Fruit fly (Drosophila melanogaster): ENCODE measurements around the gene dmGlut.

Gene dmGlut

dm6 chr2L:12027435-12027834 is at the start of gene dmGlut:
dmGlut (plus strand) TSS chr2L:12027438.
- TF ChIP-seq Pif1B (GFP tag; optimal IDR thresholded peaks at IDR 0.05) (no peak), Pif1A (GFP tag; optimal IDR thresholded peaks at IDR 0.05) (no peak), gl (tag; optimal IDR thresholded peaks at IDR 0.05) (no peak), rn (GFP tag; IDR thresholded peaks at IDR 0.05) (no peak), CG4496 (GFP tag; IDR thresholded peaks at IDR 0.05) (no peak), D1 (tag; optimal IDR thresholded peaks at IDR 0.05) (no peak)

dm6 chr2L:11977721-11978120 is 49.5 kb upstream of the dmGlut start:
- 0 out of 3 replicates have a peak, but pooled peaks have one; percentile 20 for TF ChIP-seq CG4496 (GFP tag; IDR thresholded peaks at IDR 0.05)
- TF ChIP-seq rn (GFP tag; IDR thresholded peaks at IDR 0.05) = no peak

dm6 chr2L:11980075-11980474 is 47.2 kb upstream of the dmGlut start:
- TF ChIP-seq CG10348 (GFP tag; IDR thresholded peaks at IDR 0.05) (no peak), CG8159 (tag; optimal IDR thresholded peaks at IDR 0.05) (peak; percentile 7), CG9948 (tag; optimal IDR thresholded peaks at IDR 0.05) (peak; percentile 9), Ets98B (GFP tag; IDR thresholded peaks at IDR 0.05) (no peak), CG32121 (GFP tag; IDR thresholded peaks at IDR 0.05) (no peak), CG8301 (tag; optimal IDR thresholded peaks at IDR 0.05) (no peak), CG14655 (GFP tag; optimal IDR thresholded peaks at IDR 0.05) (no peak), CG13204 (GFP tag; optimal IDR thresholded peaks at IDR 0.05) (no peak), Snoo (tag; optimal IDR thresholded peaks at IDR 0.05) (no peak), CG15710 (tag; optimal IDR thresholded peaks at IDR 0.05) (no peak), CG4496 (GFP tag; IDR thresholded peaks at IDR 0.05) (no peak), CG12605 (GFP tag; IDR thresholded peaks at IDR 0.05) (no peak), rn (GFP tag; IDR thresholded peaks at IDR 0.05) (no peak)

- no peak for TF ChIP-seq fd96Ca (GFP tag; IDR thresholded peaks at IDR 0.05)
- TF ChIP-seq CG17806 (tag; optimal IDR thresholded peaks at IDR 0.05) = no peak
- no peak for TF ChIP-seq Ets98B (GFP tag; IDR thresholded peaks at IDR 0.05)
- TF ChIP-seq CG10348 (GFP tag; IDR thresholded peaks at IDR 0.05) = no peak
- no peak for TF ChIP-seq rn (GFP tag; IDR thresholded peaks at IDR 0.05)
- TF ChIP-seq Pif1B (GFP tag; optimal IDR thresholded peaks at IDR 0.05) = no peak
- TF ChIP-seq Pif1A (GFP tag; optimal IDR thresholded peaks at IDR 0.05) = no peak
- no peak for TF ChIP-seq D1 (tag; optimal IDR thresholded peaks at IDR 0.05)
- TF ChIP-seq CG14655 (GFP tag; optimal IDR thresholded peaks at IDR 0.05) = no peak
- no peak for TF ChIP-seq CG4496 (GFP tag; IDR thresholded peaks at IDR 0.05)
- no peak for TF ChIP-seq gl (tag; optimal IDR thresholded peaks at IDR 0.05)
- no peak for TF ChIP-seq CG8301 (tag; optimal IDR thresholded peaks at IDR 0.05)
- no peak for TF ChIP-seq CG13204 (GFP tag; optimal IDR thresholded peaks at IDR 0.05)
- no peak for TF ChIP-seq EcR (GFP tag; optimal IDR thresholded peaks at IDR 0.05)
- TF ChIP-seq CG12605 (GFP tag; IDR thresholded peaks at IDR 0.05) = no peak
- no peak for TF ChIP-seq CG9948 (tag; optimal IDR thresholded peaks at IDR 0.05)
- TF ChIP-seq CG34367 (tag; optimal IDR thresholded peaks at IDR 0.05) = no peak
- TF ChIP-seq CG32121 (GFP tag; IDR thresholded peaks at IDR 0.05) = no peak
- no peak for TF ChIP-seq CG8159 (tag; optimal IDR thresholded peaks at IDR 0.05)
- no peak for TF ChIP-seq Snoo (tag; optimal IDR thresholded peaks at IDR 0.05)
Observed at dm6 chr2L:11981210-11981609, 46.0 kb upstream of the dmGlut start, which contains the start of gene CG16965. CG16965 (plus strand) TSS chr2L:11981591.

dm6 chr2L:11987945-11988344 is 39.3 kb upstream of the dmGlut start, which contains the start of the genes CG6686 and CG34163:
CG6686 (minus strand) TSS chr2L:11988039.
CG34163 (plus strand) TSS chr2L:11988270.
- TF ChIP-seq Snoo (tag; optimal IDR thresholded peaks at IDR 0.05) (no peak), Ets98B (GFP tag; IDR thresholded peaks at IDR 0.05) (peak; percentile 14; the same call in 1 of the 2 replicates)

- 0 out of 3 replicates have a peak, but pooled peaks have one; percentile 12 for TF ChIP-seq CG4496 (GFP tag; IDR thresholded peaks at IDR 0.05)
- no peak for TF ChIP-seq EcR (GFP tag; optimal IDR thresholded peaks at IDR 0.05)
Observed at dm6 chr2L:11989210-11989609, 38.0 kb upstream of the dmGlut start.

dm6 chr2L:11989729-11990128 is 37.5 kb upstream of the dmGlut start, which contains the start of the genes zuc and dgt2:
zuc (minus strand) TSS chr2L:11989882.
dgt2 (plus strand) TSS chr2L:11989936.
- TF ChIP-seq CG8159 (tag; optimal IDR thresholded peaks at IDR 0.05) = no peak
- TF ChIP-seq CG10348 (GFP tag; IDR thresholded peaks at IDR 0.05) = no peak
- TF ChIP-seq CG14655 (GFP tag; optimal IDR thresholded peaks at IDR 0.05) = no peak
- no peak for TF ChIP-seq CG15710 (tag; optimal IDR thresholded peaks at IDR 0.05)
- TF ChIP-seq Pif1A (GFP tag; optimal IDR thresholded peaks at IDR 0.05) = no peak
- TF ChIP-seq Pif1B (GFP tag; optimal IDR thresholded peaks at IDR 0.05) = no peak
- no peak for TF ChIP-seq EcR (GFP tag; optimal IDR thresholded peaks at IDR 0.05)
- no peak for TF ChIP-seq fd96Ca (GFP tag; IDR thresholded peaks at IDR 0.05)
- TF ChIP-seq CG17806 (tag; optimal IDR thresholded peaks at IDR 0.05) = no peak
- TF ChIP-seq CG32121 (GFP tag; IDR thresholded peaks at IDR 0.05) = no peak
- TF ChIP-seq rn (GFP tag; IDR thresholded peaks at IDR 0.05) = no peak
- no peak for TF ChIP-seq CG4496 (GFP tag; IDR thresholded peaks at IDR 0.05)
- TF ChIP-seq CG12605 (GFP tag; IDR thresholded peaks at IDR 0.05) = no peak
- no peak for TF ChIP-seq gl (tag; optimal IDR thresholded peaks at IDR 0.05)
- no peak for TF ChIP-seq Ets98B (GFP tag; IDR thresholded peaks at IDR 0.05)
- TF ChIP-seq CG13204 (GFP tag; optimal IDR thresholded peaks at IDR 0.05) = no peak
- no peak for TF ChIP-seq D1 (tag; optimal IDR thresholded peaks at IDR 0.05)
- TF ChIP-seq Snoo (tag; optimal IDR thresholded peaks at IDR 0.05) = no peak

All from whole organism, pupa.